Worm (Caenorhabditis elegans) whole organism, L4 larva: ENCODE results near the gene C29F5.1.
A peak's percentile ranks its signal among the peaks of the same experiment; 100 is the strongest.

Experiments used
- D1046.2 ChIP-seq: fragments of 200-800 bp; sonication (Bioruptor generic); IDR thresholded peaks from 2 replicates; pipeline ENCODE4 v1.3.6; 2022; ENCODE audit warnings: missing genetic modification characterization, missing compliant biosample characterization
- F44E2.7 ChIP-seq: fragments of 200-800 bp; sonication (Bioruptor generic); IDR thresholded peaks from 2 replicates; pipeline ENCODE4 v2.1.2; 2022; ENCODE audit warnings: missing genetic modification characterization, missing compliant biosample characterization
- aly-2 ChIP-seq: sonication (generic microtip); optimal IDR thresholded peaks from 2 replicates; lab custom pipeline; 2018; ENCODE audit warnings: missing biosample characterization, missing genetic modification characterization
- ceh-20 ChIP-seq: fragments of 200-800 bp; sonication (Bioruptor generic); IDR thresholded peaks from 2 replicates; pipeline ENCODE4 v1.3.6; 2022; ENCODE audit warnings: missing genetic modification reagents, missing genetic modification characterization, missing compliant biosample characterization
- ceh-32 ChIP-seq: sonication (generic microtip); optimal IDR thresholded peaks from 2 replicates; lab custom pipeline; 2016; ENCODE audit warnings: mild to moderate bottlenecking, missing genetic modification characterization, missing compliant biosample characterization; ENCODE audit not compliant: poor library complexity
- ctbp-1 ChIP-seq: fragments of 200-800 bp; sonication (Bioruptor generic); IDR thresholded peaks from 2 replicates; pipeline ENCODE4 v1.3.6; 2022; ENCODE audit warnings: missing genetic modification reagents, missing genetic modification characterization, missing compliant biosample characterization
- daf-16 ChIP-seq, 3 experiments: sonication (generic microtip); optimal IDR thresholded peaks; 2 replicates each; lab custom pipeline; 2016 to 2017; ENCODE audit warnings: missing genetic modification characterization in 3 of 3, missing genetic modification reagents in 3 of 3, mild to moderate bottlenecking in 2 of 3, missing compliant biosample characterization in 2 of 3, missing biosample characterization in 1 of 3, moderate library complexity in 1 of 3
- dmd-6 ChIP-seq: fragments of 200-800 bp; sonication (Bioruptor generic); IDR thresholded peaks from 2 replicates; pipeline ENCODE4 v1.3.6; 2022; ENCODE audit warnings: missing genetic modification reagents, missing genetic modification characterization, missing compliant biosample characterization
- dve-1 ChIP-seq: sonication (generic microtip); optimal IDR thresholded peaks from 2 replicates; lab custom pipeline; 2017; ENCODE audit warnings: antibody characterized with exemption, mild to moderate bottlenecking, missing genetic modification characterization, missing compliant biosample characterization; ENCODE audit not compliant: insufficient read depth
- fos-1 ChIP-seq: fragments of 150-350 bp; optimal IDR thresholded peaks from 2 replicates; lab custom pipeline; 2014; ENCODE audit warnings: missing biosample characterization, missing genetic modification characterization
- hlh-11 ChIP-seq: fragments of 200-800 bp; sonication (Bioruptor generic); optimal IDR thresholded peaks from 2 replicates; lab custom pipeline; 2018; ENCODE audit warnings: mild to moderate bottlenecking, missing genetic modification characterization, missing compliant biosample characterization
- hlh-30 ChIP-seq: sonication (generic microtip); optimal IDR thresholded peaks from 2 replicates; lab custom pipeline; 2017; ENCODE audit warnings: antibody characterized with exemption, mild to moderate bottlenecking, missing genetic modification characterization, missing compliant biosample characterization; ENCODE audit not compliant: insufficient read depth
- lin-38 ChIP-seq: fragments of 200-800 bp; sonication (Bioruptor generic); IDR thresholded peaks from 2 replicates; pipeline ENCODE4 v1.3.6; 2022; ENCODE audit warnings: missing genetic modification reagents, missing genetic modification characterization, missing compliant biosample characterization
- lsy-2 ChIP-seq, 2 experiments: fragments of 150-350 bp in 1 of 2; sonication (generic microtip) in 1 of 2; optimal IDR thresholded peaks; 2 replicates each; lab custom pipeline; 2014 to 2017; ENCODE audit warnings: missing biosample characterization in 2 of 2, missing genetic modification characterization in 2 of 2
- mes-2 ChIP-seq: sonication (generic microtip); optimal IDR thresholded peaks from 2 replicates; lab custom pipeline; 2016; ENCODE audit warnings: missing genotype, mild to moderate bottlenecking, missing genetic modification characterization, missing compliant biosample characterization; ENCODE audit not compliant: poor library complexity, severe bottlenecking
- nhr-102 ChIP-seq: sonication (generic microtip); optimal IDR thresholded peaks from 2 replicates; lab custom pipeline; 2016; ENCODE audit warnings: mild to moderate bottlenecking, missing genetic modification characterization, moderate library complexity, missing compliant biosample characterization
- nhr-237 ChIP-seq: sonication (generic microtip); optimal IDR thresholded peaks from 2 replicates; lab custom pipeline; 2017; ENCODE audit warnings: missing biosample characterization, missing genetic modification characterization
- nhr-28 ChIP-seq: fragments of 150-350 bp; optimal IDR thresholded peaks from 2 replicates; lab custom pipeline; 2014; ENCODE audit warnings: missing biosample characterization, missing genetic modification characterization
- nhr-41 ChIP-seq: fragments of 200-800 bp; sonication (Bioruptor generic); IDR thresholded peaks from 2 replicates; pipeline ENCODE4 v1.3.6; 2022; ENCODE audit warnings: missing genetic modification reagents, missing genetic modification characterization, missing compliant biosample characterization
- nhr-77 ChIP-seq: fragments of 150-350 bp; optimal IDR thresholded peaks from 2 replicates; lab custom pipeline; 2014; ENCODE audit warnings: missing biosample characterization, missing genetic modification characterization
- pha-4 ChIP-seq, 2 experiments: fragments of 150-350 bp in 1 of 2; fragments of 200-800 bp in 1 of 2; sonication (Bioruptor generic) in 1 of 2; IDR thresholded peaks in 1 of 2; optimal IDR thresholded peaks in 1 of 2; 2 replicates each; pipeline versions ENCODE4 v1.3.6 to Lab custom; 2014 to 2022; ENCODE audit warnings: missing genetic modification characterization in 2 of 2, missing genetic modification reagents in 2 of 2, missing biosample characterization in 1 of 2, missing compliant biosample characterization in 1 of 2
- php-3 ChIP-seq: fragments of 200-800 bp; sonication (Bioruptor generic); IDR thresholded peaks from 2 replicates; pipeline ENCODE4 v1.3.6; 2022; ENCODE audit warnings: missing genetic modification reagents, missing genetic modification characterization, missing compliant biosample characterization
- pqm-1 ChIP-seq: sonication (generic microtip); optimal IDR thresholded peaks from 2 replicates; lab custom pipeline; 2017; ENCODE audit warnings: missing biosample characterization, missing genetic modification characterization
- set-16 ChIP-seq: fragments of 200-800 bp; sonication (Bioruptor generic); IDR thresholded peaks from 2 replicates; pipeline ENCODE4 v1.3.6; 2022; ENCODE audit warnings: missing genetic modification reagents, missing genetic modification characterization, missing compliant biosample characterization
- skn-1 ChIP-seq: fragments of 150-350 bp; optimal IDR thresholded peaks from 2 replicates; lab custom pipeline; 2014; ENCODE audit warnings: missing biosample characterization, missing genetic modification characterization
- unc-62 ChIP-seq, 3 experiments: fragments of 150-350 bp in 1 of 3; sonication (generic microtip); optimal IDR thresholded peaks in 2 of 3; peaks in 1 of 3; 1 replicate in 1 of 3; 2 replicates in 2 of 3; lab custom pipeline; 2014 to 2017; ENCODE audit warnings: missing biosample characterization in 3 of 3, missing genetic modification characterization in 3 of 3, missing genetic modification reagents in 3 of 3, missing genotype in 1 of 3

The C29F5.1 gene

ce11 chrII:6269805-6270414, 33.4 kb upstream of the C29F5.1 start, which contains the start of gene F13H8.2 (continued):
- TF ChIP-seq lin-38 (GFP tag; lab: Robert Waterston, UW) (peak; percentile 89), nhr-237 (tag; lab: Kevin White, UChicago) (no peak), set-16 (GFP tag; lab: Robert Waterston, UW) (no peak; the same call in 1 of the 2 replicates), ceh-20 (peak; percentile 77), F44E2.7 (no peak)

ce11 chrII:6273916-6274315, 29.4 kb upstream of the C29F5.1 start, which contains the start of gene bpl-1:
Gene bpl-1 (plus strand): TSS chrII:6274216.
- TF ChIP-seq fos-1 (tag; lab: Kevin White, UChicago), result no peak
- TF ChIP-seq ctbp-1 (GFP tag; lab: Robert Waterston, UW), result no peak
- TF ChIP-seq daf-16 (GFP tag; optimal IDR thresholded peaks at IDR 0.05; lab: Kevin White, UChicago), result no peak
- no peak for TF ChIP-seq daf-16 (tag; optimal IDR thresholded peaks at IDR 0.05; lab: Kevin White, UChicago)
- TF ChIP-seq lsy-2 (tag; optimal IDR thresholded peaks at IDR 0.05; lab: Kevin White, UChicago), result peak in 1 of 2 experiments; percentile 27

DNA sequence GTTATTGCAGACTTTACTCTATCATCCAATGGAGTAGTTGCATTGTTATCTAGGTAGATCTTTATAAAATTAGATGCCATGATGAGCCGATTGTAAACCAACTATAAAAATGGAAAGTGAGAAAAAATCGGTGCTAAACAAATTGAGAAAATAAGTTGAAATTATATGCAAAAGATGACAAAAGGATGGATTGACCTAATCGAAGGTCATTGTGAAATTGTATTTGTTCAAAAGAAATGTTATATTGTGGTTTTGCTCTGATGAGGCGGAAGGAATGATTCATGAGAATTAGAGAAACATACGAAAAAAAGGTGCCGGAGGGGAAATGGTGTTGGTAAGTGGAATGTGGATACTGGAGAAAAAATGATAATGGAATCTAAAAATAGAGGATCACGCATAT, 22.3 kb upstream of the C29F5.1 start, which contains the start of gene scly-1:
TSS of gene scly-1 (minus strand) at position 101 of the 400 bp plus-strand sequence.
- TF ChIP-seq hlh-30 (no peak), ceh-32 (tag; lab: Kevin White, UChicago) (no peak), aly-2 (no peak), nhr-102 (tag; lab: Kevin White, UChicago) (no peak), daf-16 (GFP tag; optimal IDR thresholded peaks at IDR 0.05; lab: Kevin White, UChicago) (no peak), daf-16 (tag; optimal IDR thresholded peaks at IDR 0.05; lab: Kevin White, UChicago) (no peak), mes-2 (no peak), set-16 (GFP tag; lab: Robert Waterston, UW) (no peak), nhr-28 (tag; lab: Kevin White, UChicago) (no peak)

DNA sequence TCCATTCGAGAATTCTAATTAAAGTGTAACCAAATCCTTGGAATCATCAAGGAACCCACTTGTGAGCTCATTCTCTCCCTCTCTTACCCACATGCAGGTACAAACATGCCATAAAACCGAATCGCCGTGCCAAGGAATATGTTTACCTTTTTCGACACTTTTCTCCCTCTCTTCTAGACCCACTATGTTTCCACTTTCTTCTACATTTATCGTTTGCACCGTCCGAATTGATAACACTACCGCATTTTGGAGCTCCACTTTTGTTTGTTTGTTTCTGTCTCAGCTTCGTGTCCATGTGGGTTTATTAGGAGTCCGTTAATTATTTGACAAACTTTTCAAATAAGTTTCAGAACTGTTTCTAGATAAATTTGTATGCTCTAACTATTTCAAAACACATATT, 21.4 kb upstream of the C29F5.1 start:
- TF ChIP-seq daf-16 (GFP tag; optimal IDR thresholded peaks at IDR 0.05; lab: Kevin White, UChicago), result no peak
- TF ChIP-seq daf-16 (tag; optimal IDR thresholded peaks at IDR 0.05; lab: Kevin White, UChicago), result peak; percentile 69
- peak; percentile 9 for TF ChIP-seq nhr-77
- peak; percentile 24; the same call in 1 of the 2 replicates for TF ChIP-seq php-3 (GFP tag; lab: Robert Waterston, UW)
- peak; percentile 59 for TF ChIP-seq pqm-1
- TF ChIP-seq nhr-28 (tag; lab: Kevin White, UChicago), result peak; percentile 45
- TF ChIP-seq nhr-41 (GFP tag; lab: Robert Waterston, UW), result no peak
- no peak for TF ChIP-seq skn-1

DNA sequence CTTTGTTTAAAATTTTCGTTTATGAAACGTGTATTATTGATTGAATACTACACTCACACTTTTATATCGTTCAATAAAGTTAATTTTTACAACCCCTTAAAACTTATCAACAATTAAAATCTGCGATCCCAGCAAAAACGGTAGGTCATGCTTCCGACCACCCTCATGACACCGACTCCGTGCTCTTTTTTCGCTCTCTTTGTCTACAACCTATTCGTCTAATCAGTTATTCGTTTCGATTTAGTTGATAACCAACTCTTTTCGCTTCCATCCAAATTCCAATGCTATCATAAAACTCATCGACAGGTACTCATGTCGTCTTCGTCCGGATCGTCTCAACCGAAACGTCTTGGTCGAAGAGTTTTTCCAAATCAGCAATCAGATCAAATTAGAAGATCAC, 20.3 kb upstream of the C29F5.1 start, which contains the start of gene F13H8.1:
TSS of gene F13H8.1 (plus strand) at position 311 of the 400 bp plus-strand sequence.
- peak; percentile 56 for TF ChIP-seq nhr-28 (tag; lab: Kevin White, UChicago)
- TF ChIP-seq pqm-1, result peak; percentile 63
- no peak for TF ChIP-seq daf-16 (GFP tag; optimal IDR thresholded peaks at IDR 0.05; lab: Kevin White, UChicago)
- TF ChIP-seq daf-16 (tag; optimal IDR thresholded peaks at IDR 0.05; lab: Kevin White, UChicago), result peak; percentile 76
- peak; percentile 58 for TF ChIP-seq hlh-11 (tag; lab: Kevin White, UChicago)
- TF ChIP-seq hlh-30, result peak; percentile 52
- no peak for TF ChIP-seq pha-4 (GFP tag; IDR thresholded peaks at IDR 0.05; lab: Robert Waterston, UW)
- no peak for TF ChIP-seq pha-4 (tag; optimal IDR thresholded peaks at IDR 0.05; lab: Kevin White, UChicago)
- peak; percentile 33; the same call in 1 of the 2 replicates for TF ChIP-seq dmd-6 (GFP tag; lab: Robert Waterston, UW)
- peak; percentile 64; the same call in 1 of the 2 replicates for TF ChIP-seq php-3 (GFP tag; lab: Robert Waterston, UW)
- TF ChIP-seq nhr-41 (GFP tag; lab: Robert Waterston, UW), result no peak
- peak; percentile 64 for TF ChIP-seq dve-1 (tag; lab: Kevin White, UChicago)
- TF ChIP-seq D1046.2, result no peak

DNA sequence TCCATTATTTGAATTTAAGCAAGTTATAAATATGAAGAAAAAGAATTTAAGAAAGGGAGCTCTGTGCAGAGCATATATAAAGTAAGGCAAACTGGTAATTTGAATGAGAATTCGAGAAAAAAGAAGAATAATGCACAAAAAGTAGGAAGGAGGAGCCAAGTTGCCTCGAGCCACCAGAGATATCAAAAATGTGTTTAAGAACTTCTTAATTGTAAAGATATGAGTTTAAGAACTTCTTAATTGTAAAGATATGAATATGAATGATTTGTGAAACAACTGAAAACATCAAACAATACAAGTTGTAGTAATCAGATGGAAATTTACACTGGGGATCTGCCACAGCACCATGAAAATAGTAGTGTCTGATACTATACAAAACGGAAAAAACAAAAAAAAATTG, 16.5 kb upstream of the C29F5.1 start, which contains the start of gene F13H8.6:
TSS of gene F13H8.6 (minus strand) at position 101 of the 400 bp plus-strand sequence.
- TF ChIP-seq unc-62 (GFP tag; optimal IDR thresholded peaks at IDR 0.05 in 1 of 2; lab: Kevin White, UChicago) (peak in 1 of 2 experiments; percentile 69), unc-62 (tag; optimal IDR thresholded peaks at IDR 0.05; lab: Kevin White, UChicago) (no peak), nhr-237 (tag; lab: Kevin White, UChicago) (no peak)
